Fruit fly (Drosophila melanogaster) Kc167 (cell line): ENCODE measurements around the gene CG1116.

Source experiments
- Myc ChIP-seq: fragments of >200 bp; optimal IDR thresholded peaks from 2 replicates; lab custom pipeline; 2017; ENCODE audit warnings: missing external identifiers
- Sin3A ChIP-seq: fragments of >200 bp; optimal IDR thresholded peaks from 2 replicates; lab custom pipeline; 2018; ENCODE audit warnings: missing external identifiers
- h ChIP-seq: fragments of >200 bp; optimal IDR thresholded peaks from 3 replicates; lab custom pipeline; 2018; ENCODE audit warnings: missing external identifiers
- insv ChIP-seq: fragments of >200 bp; optimal IDR thresholded peaks from 3 replicates; lab custom pipeline; 2018; ENCODE audit warnings: missing external identifiers
- psq ChIP-seq: fragments of >200 bp; optimal IDR thresholded peaks from 2 replicates; lab custom pipeline; 2017; ENCODE audit warnings: missing external identifiers
- ttk ChIP-seq: sonication (Bioruptor generic); optimal IDR thresholded peaks from 2 replicates; lab custom pipeline; 2017; ENCODE audit warnings: missing external identifiers

CG1116 gene

DNA sequence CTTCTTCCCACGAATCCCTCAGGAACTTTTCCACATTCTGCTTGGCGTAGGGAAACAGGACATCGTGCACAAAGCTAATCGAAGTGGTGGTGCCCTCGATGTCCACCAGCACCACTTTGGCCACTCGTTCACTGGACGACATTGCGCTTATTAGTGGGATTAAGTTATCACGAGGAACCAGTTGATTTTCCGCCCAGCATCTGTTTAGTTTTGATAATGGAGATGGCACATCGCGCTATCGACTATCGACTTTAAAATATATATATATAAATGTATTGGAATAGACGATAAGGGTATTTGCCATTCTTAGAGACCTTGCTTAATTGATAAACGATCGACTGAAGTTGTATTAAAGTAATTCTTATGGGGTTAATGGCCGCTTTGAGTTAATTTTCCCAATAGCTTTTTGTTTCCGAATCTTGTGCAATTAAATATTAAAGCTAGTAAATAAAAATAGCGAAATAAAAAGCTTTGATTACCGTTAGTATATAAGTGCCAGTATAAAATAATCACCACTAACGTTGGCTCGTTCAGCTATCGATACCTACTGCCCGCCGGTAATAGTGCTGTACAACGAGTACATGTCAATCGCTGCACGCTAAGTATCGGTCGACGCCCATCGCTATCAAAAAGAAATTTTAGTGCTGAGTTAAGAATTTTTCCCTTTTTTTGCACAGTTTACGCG is 37.1 kb downstream of the CG1116 start, which contains the start of the genes Enoph and Hph:
Gene Enoph, minus strand, starts transcription at position 220 of the 685 bp plus-strand sequence.
Gene Hph, plus strand, starts transcription at position 576 of the 685 bp plus-strand sequence.
- TF ChIP-seq Myc (lab: Kevin White, UChicago) = no peak
- no peak for TF ChIP-seq h (lab: Kevin White, UChicago)
- no peak for TF ChIP-seq ttk (lab: Kevin White, UChicago)
- no peak for TF ChIP-seq insv (lab: Kevin White, UChicago)
- TF ChIP-seq psq = no peak
- no peak for TF ChIP-seq Sin3A (lab: Kevin White, UChicago)

dm6 chr3R:5257147-5257487 is 37.7 kb downstream of the CG1116 start:
- no peak for TF ChIP-seq psq
- no peak for TF ChIP-seq h (lab: Kevin White, UChicago)
- TF ChIP-seq insv (lab: Kevin White, UChicago) = no peak
- TF ChIP-seq Sin3A (lab: Kevin White, UChicago) = no peak
- no peak for TF ChIP-seq Myc (lab: Kevin White, UChicago)
- TF ChIP-seq ttk (lab: Kevin White, UChicago) = no peak

DNA sequence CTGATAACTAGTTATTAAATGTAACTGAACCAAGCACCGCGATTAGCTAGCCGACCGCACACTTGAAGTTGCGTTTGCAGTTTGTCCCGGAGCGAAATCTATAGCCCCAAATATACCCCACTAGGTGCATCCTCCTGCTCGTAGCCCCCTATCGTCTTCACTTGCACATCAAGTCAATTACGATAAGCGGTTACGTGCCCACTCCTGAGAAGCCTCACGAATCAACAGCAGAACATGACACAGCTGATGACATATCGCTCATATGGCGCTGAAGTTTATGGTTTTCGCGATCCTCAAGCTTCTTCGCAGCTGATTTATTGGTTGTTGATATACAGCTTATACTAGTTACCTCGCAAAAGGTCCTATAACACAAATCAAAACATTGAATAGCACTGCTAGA is 41.8 kb downstream of the CG1116 start:
- TF ChIP-seq h (lab: Kevin White, UChicago) = no peak
- TF ChIP-seq psq = no peak
- no peak for TF ChIP-seq ttk (lab: Kevin White, UChicago)
- TF ChIP-seq Myc (lab: Kevin White, UChicago) = no peak
- no peak for TF ChIP-seq insv (lab: Kevin White, UChicago)
- TF ChIP-seq Sin3A (lab: Kevin White, UChicago) = no peak

DNA sequence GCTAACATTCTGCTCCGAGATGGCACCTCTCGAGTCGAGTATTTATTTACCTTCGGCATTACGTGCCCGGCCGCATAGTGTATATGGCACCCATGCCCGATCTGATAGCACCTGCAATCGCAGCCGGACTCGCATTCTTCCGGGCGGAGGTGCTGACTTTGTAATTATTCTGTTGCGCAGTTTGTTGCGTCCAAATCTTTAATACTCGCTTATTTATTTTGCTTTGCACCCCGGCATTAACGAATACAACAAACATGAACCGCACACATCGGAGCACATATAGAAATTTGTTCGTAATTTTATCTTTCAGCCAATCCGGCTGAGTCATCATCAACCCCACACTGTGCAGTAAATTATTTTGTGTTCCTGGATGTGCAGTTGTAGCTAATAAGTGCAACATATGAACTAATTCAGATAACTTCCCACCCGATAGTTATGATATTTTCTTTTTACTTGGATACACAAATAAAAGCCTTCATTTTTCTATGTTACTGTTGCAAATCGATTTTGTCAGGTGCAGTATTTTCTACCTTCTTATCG is 42.6 kb downstream of the CG1116 start:
- TF ChIP-seq ttk (lab: Kevin White, UChicago) (no peak), h (lab: Kevin White, UChicago) (no peak), Sin3A (lab: Kevin White, UChicago) (no peak), insv (lab: Kevin White, UChicago) (no peak), Myc (lab: Kevin White, UChicago) (no peak), psq (no peak)

DNA sequence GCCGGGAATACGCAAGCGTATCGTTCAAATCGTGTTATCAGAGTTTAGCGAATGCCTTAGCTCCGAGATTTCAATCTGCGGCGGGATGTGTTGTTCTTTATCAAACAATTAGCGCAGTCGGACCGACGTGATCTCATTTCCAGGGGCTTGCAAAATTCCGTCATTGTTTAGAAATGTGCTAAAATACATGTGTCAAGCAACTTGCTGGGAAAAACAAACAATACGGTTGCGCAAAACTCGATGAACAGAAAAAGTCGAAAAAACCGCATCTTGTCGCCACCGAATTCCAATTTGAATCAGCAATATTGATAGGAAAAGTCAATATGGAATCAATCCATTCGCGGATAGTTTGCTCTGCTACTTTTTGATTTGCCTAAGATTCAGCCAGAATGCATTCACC is 43.1 kb downstream of the CG1116 start, which contains the start of gene Tim17a2:
Gene Tim17a2, minus strand, starts transcription at position 101 of the 400 bp plus-strand sequence.
- TF ChIP-seq psq (no peak), insv (lab: Kevin White, UChicago) (no peak), Myc (lab: Kevin White, UChicago) (no peak), ttk (lab: Kevin White, UChicago) (no peak), Sin3A (lab: Kevin White, UChicago) (no peak), h (lab: Kevin White, UChicago) (no peak)

- TF ChIP-seq Myc (lab: Kevin White, UChicago) (no peak), ttk (lab: Kevin White, UChicago) (no peak), insv (lab: Kevin White, UChicago) (no peak), h (lab: Kevin White, UChicago) (no peak), psq (no peak), Sin3A (lab: Kevin White, UChicago) (no peak)
Observed at dm6 chr3R:5263311-5264250, 44.1 kb downstream of the CG1116 start.

dm6 chr3R:5264251-5265098 is 45.0 kb downstream of the CG1116 start:
- TF ChIP-seq insv (lab: Kevin White, UChicago) (no peak), Sin3A (lab: Kevin White, UChicago) (no peak), h (lab: Kevin White, UChicago) (no peak), Myc (lab: Kevin White, UChicago) (no peak), psq (no peak), ttk (lab: Kevin White, UChicago) (no peak)

DNA sequence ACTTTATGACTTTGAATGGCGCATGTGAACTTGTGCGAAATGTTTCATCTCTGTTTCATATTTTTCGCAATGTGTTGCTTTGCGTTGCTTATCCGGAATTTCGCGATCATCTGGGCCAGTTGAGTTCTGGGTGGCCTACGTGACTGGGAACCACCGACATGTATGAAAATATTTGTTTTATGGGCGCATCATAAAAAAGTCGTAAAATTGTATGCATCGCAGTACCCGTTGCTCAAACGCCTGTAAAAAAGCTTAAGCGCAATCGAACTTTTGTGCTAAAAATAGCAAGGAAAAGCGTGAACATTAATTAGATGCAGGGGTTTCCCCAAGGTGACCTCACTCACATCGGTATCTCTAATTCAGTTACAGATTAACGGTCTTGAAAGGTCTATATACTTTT is 46.8 kb downstream of the CG1116 start:
- TF ChIP-seq Sin3A (lab: Kevin White, UChicago) (no peak), Myc (lab: Kevin White, UChicago) (no peak), psq (no peak)

DNA sequence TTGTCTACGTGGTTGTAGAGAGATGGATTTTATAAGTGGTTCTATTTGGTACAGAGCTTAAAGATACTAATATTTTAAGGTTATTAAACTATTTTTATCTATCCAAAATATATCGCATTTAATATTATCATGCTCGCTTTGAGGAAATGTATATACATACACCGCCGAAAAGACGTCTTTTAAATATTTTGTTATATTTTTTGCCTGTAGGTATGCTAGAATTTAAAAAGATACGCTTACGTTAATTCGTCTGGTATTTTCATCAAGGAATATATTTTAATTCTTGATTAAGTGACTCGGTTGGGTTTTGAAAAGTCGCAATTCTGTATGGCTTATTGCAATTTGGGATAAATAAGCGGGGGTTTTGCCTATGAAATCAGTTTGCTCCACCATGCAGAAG is 49.0 kb downstream of the CG1116 start:
- TF ChIP-seq ttk (lab: Kevin White, UChicago) = no peak
- TF ChIP-seq h (lab: Kevin White, UChicago) = no peak
- no peak for TF ChIP-seq Sin3A (lab: Kevin White, UChicago)
- no peak for TF ChIP-seq insv (lab: Kevin White, UChicago)
- no peak for TF ChIP-seq Myc (lab: Kevin White, UChicago)
- TF ChIP-seq psq = no peak

- TF ChIP-seq Sin3A (lab: Kevin White, UChicago) = no peak
- no peak for TF ChIP-seq Myc (lab: Kevin White, UChicago)
Observed at dm6 chr3R:5270806-5271205, 51.3 kb downstream of the CG1116 start.
